Worm (Caenorhabditis elegans): ENCODE results near the gene lin-24.

The lin-24 gene

ce11 chrIV:12129204-12129603 is at the start of gene lin-24:
Gene lin-24 (plus strand): TSS chrIV:12129504.
- TF ChIP-seq sea-2 (GFP tag; IDR thresholded peaks at IDR 0.05) (no peak), egrh-3 (GFP tag; IDR thresholded peaks at IDR 0.05) (no peak), Y56A3A.18 (GFP tag; IDR thresholded peaks at IDR 0.05) (no peak), lsl-1 (GFP tag; optimal IDR thresholded peaks at IDR 0.05) (no peak), hmg-1.2 (GFP tag; IDR thresholded peaks at IDR 0.05) (no peak), lin-35 (GFP tag; optimal IDR thresholded peaks at IDR 0.05) (no peak), die-1 (tag; optimal IDR thresholded peaks at IDR 0.05) (no peak), lsy-27 (tag; optimal IDR thresholded peaks at IDR 0.05; ENCODE audit: borderline replicate concordance, insufficient read depth) (no peak), ceh-91 (GFP tag; IDR thresholded peaks at IDR 0.05) (no peak), gei-17 (GFP tag; optimal IDR thresholded peaks at IDR 0.05) (no peak), ztf-18 (tag; optimal IDR thresholded peaks at IDR 0.05) (no peak), K11D2.4 (GFP tag; IDR thresholded peaks at IDR 0.05) (no peak), bed-1 (GFP tag; IDR thresholded peaks at IDR 0.05) (no peak)

- TF ChIP-seq die-1 (tag; optimal IDR thresholded peaks at IDR 0.05): no peak
- no peak for TF ChIP-seq bed-1 (GFP tag; IDR thresholded peaks at IDR 0.05)
- TF ChIP-seq ZK185.1 (tag; optimal IDR thresholded peaks at IDR 0.05; ENCODE audit: poor library complexity, severe bottlenecking): no peak
- no peak for TF ChIP-seq ztf-3 (GFP tag; optimal IDR thresholded peaks at IDR 0.05)
- TF ChIP-seq aptf-3 (GFP tag; IDR thresholded peaks at IDR 0.05): no peak
- TF ChIP-seq ceh-79 (tag; optimal IDR thresholded peaks at IDR 0.05): no peak
- no peak for TF ChIP-seq unc-130 (GFP tag; optimal IDR thresholded peaks at IDR 0.05)
- no peak for TF ChIP-seq ceh-40 (GFP tag; IDR thresholded peaks at IDR 0.05)
- TF ChIP-seq hmg-20 (GFP tag; IDR thresholded peaks at IDR 0.05): no peak
- TF ChIP-seq B0035.1 (tag; optimal IDR thresholded peaks at IDR 0.05): no peak
- TF ChIP-seq Y67H2A.10 (GFP tag; conservative IDR thresholded peaks at IDR 0.05): no peak
Observed at ce11 chrIV:12080807-12081206, 48.5 kb upstream of the lin-24 start.

DNA sequence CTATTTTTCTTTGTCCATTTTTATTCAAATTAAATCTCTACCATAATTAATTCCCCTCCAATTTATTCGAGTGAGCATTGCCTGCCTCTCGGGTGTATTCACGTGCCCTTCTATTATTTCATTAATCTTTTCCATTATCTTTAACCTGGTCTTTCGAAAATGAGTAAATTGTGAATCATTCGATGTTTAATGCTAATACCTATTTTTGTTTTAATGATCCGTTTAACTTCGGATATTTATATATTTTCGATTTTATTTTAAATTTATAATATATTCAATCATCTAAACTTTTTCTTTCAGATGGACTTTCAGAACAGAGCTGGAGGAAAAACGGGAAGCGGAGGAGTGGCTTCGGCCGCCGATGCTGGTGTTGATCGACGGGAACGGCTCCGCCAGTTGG is 45.1 kb upstream of the lin-24 start, which contains the start of gene repo-1:
TSS of gene repo-1 (plus strand) at position 301 of the 400 bp plus-strand sequence.
- no peak for TF ChIP-seq D2030.7 (GFP tag; IDR thresholded peaks at IDR 0.05)
- TF ChIP-seq Y67H2A.10 (GFP tag; conservative IDR thresholded peaks at IDR 0.05): no peak
- TF ChIP-seq ceh-79 (tag; optimal IDR thresholded peaks at IDR 0.05): no peak
- 0 out of 2 replicates have a peak, but pooled peaks have one; percentile 27 for TF ChIP-seq Y53G8AR.9 (GFP tag; conservative IDR thresholded peaks at IDR 0.05)

DNA sequence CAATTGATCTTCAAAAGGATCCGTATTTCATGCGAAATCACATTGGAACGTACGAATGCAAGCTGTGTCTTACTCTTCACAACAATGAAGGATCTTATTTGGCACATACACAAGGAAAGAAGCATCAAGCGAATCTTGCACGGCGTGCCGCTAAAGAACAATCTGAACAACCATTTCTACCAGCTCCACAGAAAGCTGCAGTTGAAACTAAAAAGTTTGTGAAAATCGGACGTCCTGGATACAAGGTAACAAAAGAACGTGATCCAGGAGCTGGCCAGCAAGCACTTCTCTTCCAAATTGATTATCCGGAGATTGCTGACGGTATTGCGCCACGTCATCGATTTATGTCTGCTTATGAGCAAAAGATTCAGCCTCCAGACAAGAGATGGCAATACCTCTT is 44.7 kb upstream of the lin-24 start:
- TF ChIP-seq dox-1 (GFP tag; IDR thresholded peaks at IDR 0.05) (peak; percentile 20; the same call in 1 of the 2 replicates), gei-17 (GFP tag; optimal IDR thresholded peaks at IDR 0.05) (no peak), hrde-1 (tag; optimal IDR thresholded peaks at IDR 0.05; ENCODE audit: borderline replicate concordance) (peak; percentile 65)

DNA sequence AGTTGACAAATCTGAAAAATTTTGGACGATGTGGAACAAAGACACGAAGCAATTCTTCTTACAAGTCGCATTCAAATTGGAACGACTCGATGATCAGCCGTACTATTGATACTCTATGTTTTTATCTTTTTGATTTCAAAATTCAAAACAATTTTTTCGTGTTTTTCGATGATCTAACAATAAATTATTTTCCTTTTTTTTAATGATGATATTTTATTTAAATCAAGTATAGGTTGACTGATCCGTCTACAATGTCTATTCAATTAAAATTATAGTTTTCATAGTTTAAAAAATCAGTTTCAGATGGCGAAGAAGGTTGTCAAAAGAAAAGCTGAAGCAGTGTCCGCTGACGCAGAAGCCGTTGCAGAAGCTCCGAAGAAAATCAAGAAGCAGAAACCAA is 44.2 kb upstream of the lin-24 start, which contains the start of gene rbm-34:
TSS of gene rbm-34 (plus strand) at position 301 of the 400 bp plus-strand sequence.
- TF ChIP-seq bed-2 (GFP tag; IDR thresholded peaks at IDR 0.05) (no peak), attf-5 (GFP tag; optimal IDR thresholded peaks at IDR 0.05) (no peak), pha-4 (tag; optimal IDR thresholded peaks at IDR 0.05) (no peak), T26A5.8 (tag; optimal IDR thresholded peaks at IDR 0.05) (no peak), cebp-1 (GFP tag; IDR thresholded peaks at IDR 0.05) (no peak), cebp-1 (tag; optimal IDR thresholded peaks at IDR 0.05) (no peak), efl-1 (GFP tag; optimal IDR thresholded peaks at IDR 0.05) (no peak), die-1 (tag; optimal IDR thresholded peaks at IDR 0.05) (no peak), hsf-1 (GFP tag; IDR thresholded peaks at IDR 0.05) (no peak), lin-35 (GFP tag; optimal IDR thresholded peaks at IDR 0.05) (no peak), ceh-91 (GFP tag; IDR thresholded peaks at IDR 0.05) (no peak)

All from whole organism, young adult.